Fruit fly (Drosophila melanogaster) whole organism, prepupa: ENCODE measurements around the gene CG10561.

ENCODE experiments used
- Blimp-1 ChIP-seq: fragments of 200-800 bp; sonication (Bioruptor generic); optimal IDR thresholded peaks from 3 replicates; lab custom pipeline; 2017; ENCODE audit warnings: missing biosample characterization, missing genetic modification characterization, mild to moderate bottlenecking, moderate library complexity, missing genetic modification reagents
- CG10669 ChIP-seq: fragments of 200-800 bp; sonication (Bioruptor generic); optimal IDR thresholded peaks from 3 replicates; lab custom pipeline; 2018; ENCODE audit warnings: missing biosample characterization, mild to moderate bottlenecking, missing genetic modification characterization, moderate library complexity
- CG11294 ChIP-seq: fragments of 200-800 bp; sonication (Bioruptor generic); IDR thresholded peaks from 2 replicates; pipeline ENCODE4 v1.3.6; 2022; ENCODE audit warnings: missing biosample characterization, missing genetic modification characterization
- CG11762 ChIP-seq: fragments of 200-800 bp; sonication (Bioruptor generic); optimal IDR thresholded peaks from 3 replicates; lab custom pipeline; 2016; ENCODE audit warnings: missing biosample characterization, missing genetic modification characterization; ENCODE audit not compliant: insufficient read depth
- CG11902 ChIP-seq: fragments of 200-800 bp; sonication (Bioruptor generic); optimal IDR thresholded peaks from 3 replicates; lab custom pipeline; 2016; ENCODE audit warnings: missing biosample characterization, missing genetic modification characterization
- CG15336 ChIP-seq: fragments of 200-800 bp; sonication (Bioruptor generic); IDR thresholded peaks from 2 replicates; pipeline ENCODE4 v1.3.6; 2022; ENCODE audit warnings: missing biosample characterization, missing genetic modification characterization
- CG16779 ChIP-seq: fragments of 200-800 bp; sonication (Bioruptor generic); optimal IDR thresholded peaks from 3 replicates; lab custom pipeline; 2017; ENCODE audit warnings: missing biosample characterization, mild to moderate bottlenecking, missing genetic modification characterization
- CG3032 ChIP-seq: fragments of 200-800 bp; optimal IDR thresholded peaks from 2 replicates; lab custom pipeline; 2019; ENCODE audit warnings: missing biosample characterization, mild to moderate bottlenecking, missing genetic modification characterization, moderate library complexity
- CG31627 ChIP-seq: fragments of 200-800 bp; sonication (Bioruptor generic); optimal IDR thresholded peaks from 3 replicates; lab custom pipeline; 2016; ENCODE audit warnings: missing biosample characterization, missing genetic modification characterization
- CG34406 ChIP-seq: fragments of 200-800 bp; sonication (Bioruptor generic); optimal IDR thresholded peaks from 3 replicates; lab custom pipeline; 2016; ENCODE audit warnings: missing biosample characterization, missing genetic modification characterization
- CG3919 ChIP-seq: fragments of 200-800 bp; sonication (Bioruptor generic); optimal IDR thresholded peaks from 3 replicates; lab custom pipeline; 2016; ENCODE audit warnings: missing biosample characterization, missing genetic modification characterization
- CG6163 ChIP-seq: fragments of 200-800 bp; sonication (Bioruptor generic); IDR thresholded peaks from 3 replicates; pipeline ENCODE4 v1.3.6; 2022; ENCODE audit warnings: missing biosample characterization, missing genetic modification characterization
- CG6276 ChIP-seq: fragments of 200-800 bp; sonication (Bioruptor generic); optimal IDR thresholded peaks from 2 replicates; lab custom pipeline; 2017; ENCODE audit warnings: missing biosample characterization, mild to moderate bottlenecking, missing genetic modification characterization
- CG6792 ChIP-seq: fragments of 200-800 bp; sonication (Bioruptor generic); optimal IDR thresholded peaks from 3 replicates; lab custom pipeline; 2016; ENCODE audit warnings: missing biosample characterization, missing genetic modification characterization
- CG6808 ChIP-seq: fragments of 200-800 bp; sonication (Bioruptor generic); optimal IDR thresholded peaks from 3 replicates; lab custom pipeline; 2017; ENCODE audit warnings: missing biosample characterization, missing genetic modification characterization, mild to moderate bottlenecking, moderate library complexity, missing genetic modification reagents
- CG7368 ChIP-seq: fragments of 200-800 bp; sonication (Bioruptor generic); optimal IDR thresholded peaks from 3 replicates; lab custom pipeline; 2016; ENCODE audit warnings: missing biosample characterization, missing genetic modification characterization
- CG8119 ChIP-seq: fragments of 200-800 bp; sonication (Bioruptor generic); IDR thresholded peaks from 3 replicates; pipeline ENCODE4 v1.3.6; 2022; ENCODE audit warnings: missing biosample characterization, missing genetic modification characterization
- CG8319 ChIP-seq: fragments of 200-800 bp; sonication (Bioruptor generic); optimal IDR thresholded peaks from 3 replicates; lab custom pipeline; 2016; ENCODE audit warnings: missing biosample characterization, missing genetic modification characterization
- CG8632 ChIP-seq: fragments of 200-800 bp; sonication (Bioruptor generic); optimal IDR thresholded peaks from 3 replicates; lab custom pipeline; 2016; ENCODE audit warnings: missing biosample characterization, missing genetic modification characterization
- Eip75B ChIP-seq: fragments of 200-800 bp; sonication (Bioruptor generic); optimal IDR thresholded peaks from 3 replicates; lab custom pipeline; 2016; ENCODE audit warnings: missing biosample characterization, missing genetic modification characterization
- Eip78C ChIP-seq: fragments of 200-800 bp; sonication (Bioruptor generic); peaks from one replicate; lab custom pipeline; 2016; ENCODE audit warnings: missing biosample characterization, missing genetic modification characterization
- Eip93F ChIP-seq: fragments of 200-800 bp; sonication (Bioruptor generic); optimal IDR thresholded peaks from 2 replicates; lab custom pipeline; 2016; ENCODE audit warnings: missing biosample characterization, mild to moderate bottlenecking, missing genetic modification characterization
- Ets21C ChIP-seq: fragments of 200-800 bp; sonication (Bioruptor generic); optimal IDR thresholded peaks from 3 replicates; lab custom pipeline; 2016; ENCODE audit warnings: missing biosample characterization, missing genetic modification characterization
- Ets96B ChIP-seq: fragments of 200-800 bp; optimal IDR thresholded peaks from 2 replicates; lab custom pipeline; 2019; ENCODE audit warnings: missing biosample characterization, mild to moderate bottlenecking, missing genetic modification characterization, moderate library complexity
- Gug ChIP-seq: fragments of 200-800 bp; sonication (Bioruptor generic); IDR thresholded peaks from 2 replicates; pipeline ENCODE4 v1.3.6; 2022; ENCODE audit warnings: missing biosample characterization, missing genetic modification characterization
- Hr38 ChIP-seq: sonication (Bioruptor generic); optimal IDR thresholded peaks from 2 replicates; lab custom pipeline; 2016; ENCODE audit warnings: missing biosample characterization, missing genetic modification characterization
- Hr4 ChIP-seq: fragments of 200-800 bp; sonication (Bioruptor generic); optimal IDR thresholded peaks from 3 replicates; lab custom pipeline; 2016; ENCODE audit warnings: missing biosample characterization, missing genetic modification characterization
- Met ChIP-seq: fragments of 200-800 bp; sonication (Bioruptor generic); optimal IDR thresholded peaks from 3 replicates; lab custom pipeline; 2016; ENCODE audit warnings: missing biosample characterization, missing genetic modification characterization
- OdsH ChIP-seq: fragments of 200-800 bp; sonication (Bioruptor generic); optimal IDR thresholded peaks from 3 replicates; lab custom pipeline; 2016; ENCODE audit warnings: missing biosample characterization, missing genetic modification characterization
- Smox ChIP-seq: fragments of 200-800 bp; sonication (Bioruptor generic); optimal IDR thresholded peaks from 3 replicates; lab custom pipeline; 2016; ENCODE audit warnings: missing biosample characterization, missing genetic modification characterization
- Sox102F ChIP-seq: fragments of 200-800 bp; sonication (Bioruptor generic); optimal IDR thresholded peaks from 2 replicates; lab custom pipeline; 2016; ENCODE audit warnings: missing biosample characterization, mild to moderate bottlenecking, missing genetic modification characterization
- cyc ChIP-seq: fragments of 200-800 bp; sonication (Bioruptor generic); optimal IDR thresholded peaks from 3 replicates; lab custom pipeline; 2016; ENCODE audit warnings: missing biosample characterization, missing genetic modification characterization
- dac ChIP-seq: fragments of 200-800 bp; sonication (Bioruptor generic); optimal IDR thresholded peaks from 2 replicates; lab custom pipeline; 2017; ENCODE audit warnings: missing biosample characterization, mild to moderate bottlenecking, missing genetic modification characterization
- dsx ChIP-seq: fragments of 200-800 bp; optimal IDR thresholded peaks from 3 replicates; lab custom pipeline; 2019; ENCODE audit warnings: missing biosample characterization, mild to moderate bottlenecking, missing genetic modification characterization, moderate library complexity; ENCODE audit not compliant: poor library complexity, severe bottlenecking
- eg ChIP-seq: fragments of 200-800 bp; sonication (Bioruptor generic); IDR thresholded peaks from 3 replicates; pipeline ENCODE4 v1.3.6; 2022; ENCODE audit warnings: missing biosample characterization, missing genetic modification characterization
- esn ChIP-seq: fragments of 200-800 bp; sonication (Bioruptor generic); optimal IDR thresholded peaks from 2 replicates; lab custom pipeline; 2016; ENCODE audit warnings: missing biosample characterization, mild to moderate bottlenecking, missing genetic modification characterization, moderate library complexity
- fd59A ChIP-seq: fragments of 200-800 bp; sonication (Bioruptor generic); optimal IDR thresholded peaks from 2 replicates; lab custom pipeline; 2017; ENCODE audit warnings: missing biosample characterization, mild to moderate bottlenecking, missing genetic modification characterization, missing genetic modification reagents
- fd85E ChIP-seq: fragments of 200-800 bp; sonication (Bioruptor generic); optimal IDR thresholded peaks from 3 replicates; lab custom pipeline; 2016; ENCODE audit warnings: missing biosample characterization, missing genetic modification characterization
- fkh ChIP-seq: fragments of 200-800 bp; sonication (Bioruptor generic); optimal IDR thresholded peaks from 3 replicates; lab custom pipeline; 2017; ENCODE audit warnings: missing biosample characterization, mild to moderate bottlenecking, missing genetic modification characterization, moderate library complexity
- lz ChIP-seq: fragments of 200-800 bp; sonication (Bioruptor generic); optimal IDR thresholded peaks from 3 replicates; lab custom pipeline; 2016; ENCODE audit warnings: missing biosample characterization, missing genetic modification characterization
- net ChIP-seq: fragments of 200-800 bp; sonication (Bioruptor generic); optimal IDR thresholded peaks from 3 replicates; lab custom pipeline; 2016; ENCODE audit warnings: missing biosample characterization, missing genetic modification characterization
- salr ChIP-seq, 2 experiments: fragments of 200-800 bp; sonication (Bioruptor generic); optimal IDR thresholded peaks; 3 replicates each; lab custom pipeline; 2016 to 2018; ENCODE audit warnings: missing biosample characterization in 2 of 2, missing genetic modification characterization in 2 of 2, mild to moderate bottlenecking in 1 of 2
- spab ChIP-seq: fragments of 200-800 bp; sonication (Bioruptor generic); optimal IDR thresholded peaks from 2 replicates; lab custom pipeline; 2017; ENCODE audit warnings: missing biosample characterization, mild to moderate bottlenecking, missing genetic modification characterization, missing genetic modification reagents
- ss ChIP-seq, 2 experiments: fragments of 200-800 bp; sonication (Bioruptor generic); optimal IDR thresholded peaks; 2 replicates in 1 of 2; 3 replicates in 1 of 2; lab custom pipeline; 2017 to 2018; ENCODE audit warnings: mild to moderate bottlenecking in 2 of 2, missing biosample characterization in 2 of 2, missing genetic modification characterization in 2 of 2, moderate library complexity in 1 of 2
- vri ChIP-seq: fragments of 200-800 bp; sonication (Bioruptor generic); optimal IDR thresholded peaks from 3 replicates; lab custom pipeline; 2016; ENCODE audit warnings: missing biosample characterization, mild to moderate bottlenecking, missing genetic modification characterization

Gene CG10561

dm6 chr2L:19159552-19160406, 45.6 kb downstream of the CG10561 start (continued):
- TF ChIP-seq ss (GFP tag; optimal IDR thresholded peaks at IDR 0.05; lab: Kevin White, UChicago) (no peak), Blimp-1 (GFP tag; lab: Kevin White, UChicago) (no peak), eg (GFP tag; lab: Robert Waterston, UW) (0 out of 3 replicates have a peak, but pooled peaks have one; percentile 5), Hr4 (peak; percentile 16), CG34406 (GFP tag; lab: Kevin White, UChicago) (no peak), fd59A (no peak), CG11294 (GFP tag; lab: Robert Waterston, UW) (no peak), CG3919 (GFP tag; lab: Kevin White, UChicago) (no peak), Ets21C (GFP tag; lab: Kevin White, UChicago) (no peak), cyc (GFP tag; lab: Kevin White, UChicago) (no peak), spab (GFP tag; lab: Kevin White, UChicago) (no peak), Gug (GFP tag; lab: Robert Waterston, UW) (no peak)

- peak; percentile 65 for TF ChIP-seq esn (GFP tag; lab: Kevin White, UChicago)
- no peak for TF ChIP-seq Gug (GFP tag; lab: Robert Waterston, UW)
- peak; percentile 88 for TF ChIP-seq Eip75B
- peak; percentile 12 for TF ChIP-seq fd85E (GFP tag; lab: Kevin White, UChicago)
- peak; percentile 76 for TF ChIP-seq dsx (GFP tag; lab: Kevin White, UChicago)
- TF ChIP-seq Hr38, result no peak
- TF ChIP-seq salr (GFP tag; optimal IDR thresholded peaks at IDR 0.05; lab: Kevin White, UChicago), result peak; percentile 83 to 84
- peak; percentile 71 for TF ChIP-seq CG8632 (GFP tag; lab: Kevin White, UChicago)
- TF ChIP-seq CG8319 (GFP tag; lab: Kevin White, UChicago), result peak; percentile 35
- peak; percentile 73 for TF ChIP-seq Ets96B (tag; lab: Kevin White, UChicago)
- TF ChIP-seq CG7368 (GFP tag; lab: Kevin White, UChicago), result peak; percentile 44
- TF ChIP-seq dac (GFP tag; lab: Kevin White, UChicago), result no peak
- TF ChIP-seq fd59A, result peak; percentile 84
- TF ChIP-seq CG11762 (GFP tag; lab: Kevin White, UChicago), result peak; percentile 34
- peak; percentile 83 for TF ChIP-seq net (GFP tag; lab: Kevin White, UChicago)
- peak; percentile 59 for TF ChIP-seq CG34406 (GFP tag; lab: Kevin White, UChicago)
- no peak for TF ChIP-seq CG31627 (GFP tag; lab: Kevin White, UChicago)
- TF ChIP-seq CG6808 (GFP tag; lab: Kevin White, UChicago), result peak; percentile 96
- TF ChIP-seq Eip78C (GFP tag; lab: Kevin White, UChicago), result peak; percentile 78
- peak; percentile 58 for TF ChIP-seq Met (GFP tag; lab: Kevin White, UChicago)
- TF ChIP-seq OdsH, result peak; percentile 35
- TF ChIP-seq Sox102F (GFP tag; lab: Kevin White, UChicago), result peak; percentile 61
- TF ChIP-seq Eip93F (GFP tag; lab: Kevin White, UChicago), result no peak
- TF ChIP-seq CG6276 (GFP tag; lab: Kevin White, UChicago), result peak; percentile 65
- peak; percentile 49 for TF ChIP-seq CG6792
- peak; percentile 57 for TF ChIP-seq vri (GFP tag; lab: Kevin White, UChicago)
- TF ChIP-seq CG3032 (tag; lab: Kevin White, UChicago), result peak; percentile 63
- TF ChIP-seq CG16779 (tag; lab: Kevin White, UChicago), result peak; percentile 86
- no peak for TF ChIP-seq CG11902 (GFP tag; lab: Kevin White, UChicago)
- TF ChIP-seq CG6163, result peak; percentile 94
- TF ChIP-seq Smox (GFP tag; lab: Kevin White, UChicago), result peak; percentile 42
- peak; percentile 30 for TF ChIP-seq lz (GFP tag; lab: Kevin White, UChicago)
- peak; percentile 63; the same call in 1 of the 3 replicates for TF ChIP-seq eg (GFP tag; lab: Robert Waterston, UW)
- TF ChIP-seq CG15336 (GFP tag; lab: Robert Waterston, UW), result peak; percentile 46
- TF ChIP-seq CG8119 (GFP tag; lab: Robert Waterston, UW), result peak; percentile 76
- TF ChIP-seq CG10669 (GFP tag; lab: Kevin White, UChicago), result peak; percentile 82
- TF ChIP-seq Blimp-1 (GFP tag; lab: Kevin White, UChicago), result peak; percentile 14
- TF ChIP-seq cyc (GFP tag; lab: Kevin White, UChicago), result no peak
- TF ChIP-seq fkh (GFP tag; lab: Kevin White, UChicago), result no peak
- no peak for TF ChIP-seq CG11294 (GFP tag; lab: Robert Waterston, UW)
Measured at dm6 chr2L:19161307-19161999, 47.3 kb downstream of the CG10561 start.
